Fruit fly (Drosophila melanogaster): ENCODE measurements around the gene CG8852.

Gene CG8852

DNA sequence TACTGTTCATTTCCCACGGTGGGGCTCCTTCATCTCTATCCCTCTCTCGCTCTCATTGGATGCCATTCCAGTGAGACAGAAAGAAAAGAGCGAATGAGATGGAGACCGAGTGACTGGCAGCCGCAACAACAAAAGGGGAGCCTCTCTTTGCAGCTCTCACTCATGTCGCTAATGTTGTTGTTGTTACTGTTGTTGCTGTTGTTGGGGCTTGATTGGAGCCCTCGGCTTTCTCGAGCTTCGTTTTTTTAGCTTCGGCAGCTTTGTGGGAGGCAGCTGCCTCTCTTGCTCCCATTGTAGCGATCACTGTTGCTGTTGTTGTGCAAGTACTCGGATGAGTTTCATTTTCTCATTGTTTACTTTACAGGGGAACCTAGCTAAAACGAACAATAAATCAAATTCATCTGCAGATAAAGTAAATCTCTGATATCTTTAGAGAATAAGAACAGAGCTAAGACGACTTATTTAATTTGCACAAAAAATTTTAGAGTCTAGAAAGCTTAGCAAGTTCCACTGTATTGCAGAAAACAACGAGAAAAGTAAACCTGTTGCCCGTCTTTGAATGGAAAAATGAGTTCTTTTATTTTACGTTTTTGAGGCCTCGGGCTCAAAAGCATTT is 9.4 kb downstream of the CG8852 start (continued):
- peak; percentile 70 for TF ChIP-seq CG7839 (tag; optimal IDR thresholded peaks at IDR 0.05)
- TF ChIP-seq CG10147 (GFP tag; optimal IDR thresholded peaks at IDR 0.05), result no peak
- TF ChIP-seq Oli (tag; optimal IDR thresholded peaks at IDR 0.05), result peak; percentile 61
- no peak for TF ChIP-seq HLH4C (GFP tag; IDR thresholded peaks at IDR 0.05; ENCODE audit: partially characterized antibody)
- no peak; the same call in 1 of the 2 replicates for TF ChIP-seq CG14014 (GFP tag; IDR thresholded peaks at IDR 0.05)
- peak; percentile 68 for TF ChIP-seq CG10979 (tag; optimal IDR thresholded peaks at IDR 0.05)
- no peak for TF ChIP-seq Eip74EF (GFP tag; optimal IDR thresholded peaks at IDR 0.05)
- TF ChIP-seq Bgb (GFP tag; IDR thresholded peaks at IDR 0.05; ENCODE audit: partially characterized antibody), result no peak
- no peak for TF ChIP-seq Elba2 (GFP tag; optimal IDR thresholded peaks at IDR 0.05)
- no peak for TF ChIP-seq oc (tag; optimal IDR thresholded peaks at IDR 0.05)
- TF ChIP-seq HLH3B (GFP tag; IDR thresholded peaks at IDR 0.05), result peak; percentile 66
- no peak for TF ChIP-seq TFAM (GFP tag; optimal IDR thresholded peaks at IDR 0.05)
- TF ChIP-seq Bteb2 (GFP tag; optimal IDR thresholded peaks at IDR 0.05), result no peak
- TF ChIP-seq az2 (GFP tag; optimal IDR thresholded peaks at IDR 0.05), result peak; percentile 60
- no peak for TF ChIP-seq HmgD (GFP tag; optimal IDR thresholded peaks at IDR 0.05)
- peak; percentile 64 for TF ChIP-seq phol (tag; optimal IDR thresholded peaks at IDR 0.05)
- TF ChIP-seq NK7.1 (GFP tag; optimal IDR thresholded peaks at IDR 0.05), result no peak
- TF ChIP-seq CG10959 (GFP tag; IDR thresholded peaks at IDR 0.05), result no peak
- TF ChIP-seq mam (GFP tag; optimal IDR thresholded peaks at IDR 0.05), result peak; percentile 46
- no peak for TF ChIP-seq CG6175 (GFP tag; IDR thresholded peaks at IDR 0.05)
- TF ChIP-seq CG32532 (GFP tag; IDR thresholded peaks at IDR 0.05), result peak; percentile 37; the same call in 1 of the 2 replicates
- TF ChIP-seq Doc2 (GFP tag; IDR thresholded peaks at IDR 0.05), result no peak
- TF ChIP-seq CG18764 (GFP tag; optimal IDR thresholded peaks at IDR 0.05), result peak; percentile 41
- TF ChIP-seq Gsc (GFP tag; IDR thresholded peaks at IDR 0.05), result no peak; the same call in 1 of the 2 replicates
- TF ChIP-seq fru (optimal IDR thresholded peaks at IDR 0.05), result no peak
- TF ChIP-seq Taf1 (GFP tag; IDR thresholded peaks at IDR 0.05), result no peak
- no peak for TF ChIP-seq CG4404 (GFP tag; IDR thresholded peaks at IDR 0.05)
- no peak for TF ChIP-seq CG12299 (tag; optimal IDR thresholded peaks at IDR 0.05)
- no peak for TF ChIP-seq crc (GFP tag; optimal IDR thresholded peaks at IDR 0.05)
- TF ChIP-seq org-1 (GFP tag; optimal IDR thresholded peaks at IDR 0.05), result no peak
- no peak for TF ChIP-seq knrl (GFP tag; IDR thresholded peaks at IDR 0.05; ENCODE audit: partially characterized antibody)
- no peak for TF ChIP-seq danr (GFP tag; IDR thresholded peaks at IDR 0.05)
- peak; percentile 62 for TF ChIP-seq Rfx (GFP tag; IDR thresholded peaks at IDR 0.05)
- TF ChIP-seq CG15073 (GFP tag; optimal IDR thresholded peaks at IDR 0.05), result no peak
- TF ChIP-seq CG11398 (GFP tag; optimal IDR thresholded peaks at IDR 0.05), result no peak
- TF ChIP-seq lbe (GFP tag; optimal IDR thresholded peaks at IDR 0.05), result peak; percentile 55
- TF ChIP-seq ham (GFP tag; IDR thresholded peaks at IDR 0.05), result no peak
- TF ChIP-seq CG14860 (GFP tag; IDR thresholded peaks at IDR 0.05; ENCODE audit: partially characterized antibody), result no peak
- TF ChIP-seq Fer1 (GFP tag; optimal IDR thresholded peaks at IDR 0.05), result no peak
- no peak for TF ChIP-seq Hmx (GFP tag; optimal IDR thresholded peaks at IDR 0.05)
- TF ChIP-seq ken (GFP tag; IDR thresholded peaks at IDR 0.05), result peak; percentile 60; the same call in 1 of the 3 replicates
- TF ChIP-seq Dbx (GFP tag; IDR thresholded peaks at IDR 0.05), result 0 out of 3 replicates have a peak, but pooled peaks have one; percentile 34
- TF ChIP-seq CG17568 (GFP tag; optimal IDR thresholded peaks at IDR 0.05), result peak; percentile 13
- peak; percentile 33; the same call in 1 of the 2 replicates for TF ChIP-seq onecut (GFP tag; IDR thresholded peaks at IDR 0.05)
- no peak for TF ChIP-seq inv (GFP tag; IDR thresholded peaks at IDR 0.05; ENCODE audit: partially characterized antibody)
- TF ChIP-seq bab2 (GFP tag; optimal IDR thresholded peaks at IDR 0.05), result peak; percentile 32
- TF ChIP-seq tap (tag; optimal IDR thresholded peaks at IDR 0.05), result peak; percentile 33
- TF ChIP-seq CG11696 (GFP tag; IDR thresholded peaks at IDR 0.05), result no peak; the same call in 1 of the 2 replicates
- TF ChIP-seq Bdp1 (GFP tag; optimal IDR thresholded peaks at IDR 0.05), result no peak
- no peak for TF ChIP-seq mirr (GFP tag; optimal IDR thresholded peaks at IDR 0.05)
- no peak for TF ChIP-seq CG7987 (GFP tag; optimal IDR thresholded peaks at IDR 0.05)

Data from whole organism, embryonic.